Worm (Caenorhabditis elegans) whole organism, young adult: ENCODE results near the gene bud-31.

ENCODE experiments used
- F37B4.10 ChIP-seq: fragments of 200-800 bp; sonication (Bioruptor generic); IDR thresholded peaks from 2 replicates; pipeline ENCODE4 v1.3.6; 2022; ENCODE audit warnings: missing genetic modification characterization, missing compliant biosample characterization
- akir-1 ChIP-seq: fragments of 200-800 bp; sonication (Bioruptor generic); optimal IDR thresholded peaks from 2 replicates; lab custom pipeline; 2018; ENCODE audit warnings: mild to moderate bottlenecking, missing genetic modification characterization, moderate library complexity, missing compliant biosample characterization
- lsl-1 ChIP-seq: fragments of 200-800 bp; sonication (Bioruptor generic); optimal IDR thresholded peaks from 2 replicates; lab custom pipeline; 2018; ENCODE audit warnings: mild to moderate bottlenecking, missing genetic modification characterization, moderate library complexity, missing compliant biosample characterization
- nhr-27 ChIP-seq: fragments of 200-800 bp; sonication (Bioruptor generic); optimal IDR thresholded peaks from 2 replicates; lab custom pipeline; 2018; ENCODE audit warnings: mild to moderate bottlenecking, missing genetic modification characterization, moderate library complexity, missing compliant biosample characterization
- rpc-1 ChIP-seq, 2 experiments: fragments of 150-350 bp in 1 of 2; sonication (generic microtip) in 1 of 2; optimal IDR thresholded peaks; 2 replicates each; lab custom pipeline; 2014 to 2018; ENCODE audit warnings: missing biosample characterization in 1 of 2, missing genetic modification characterization in 1 of 2, missing genetic modification reagents in 1 of 2, missing genotype in 1 of 2
- unc-62 ChIP-seq: fragments of 150-350 bp; optimal IDR thresholded peaks from 2 replicates; lab custom pipeline; 2014; ENCODE audit warnings: missing biosample characterization, missing genetic modification reagents, missing genetic modification characterization

DNA sequence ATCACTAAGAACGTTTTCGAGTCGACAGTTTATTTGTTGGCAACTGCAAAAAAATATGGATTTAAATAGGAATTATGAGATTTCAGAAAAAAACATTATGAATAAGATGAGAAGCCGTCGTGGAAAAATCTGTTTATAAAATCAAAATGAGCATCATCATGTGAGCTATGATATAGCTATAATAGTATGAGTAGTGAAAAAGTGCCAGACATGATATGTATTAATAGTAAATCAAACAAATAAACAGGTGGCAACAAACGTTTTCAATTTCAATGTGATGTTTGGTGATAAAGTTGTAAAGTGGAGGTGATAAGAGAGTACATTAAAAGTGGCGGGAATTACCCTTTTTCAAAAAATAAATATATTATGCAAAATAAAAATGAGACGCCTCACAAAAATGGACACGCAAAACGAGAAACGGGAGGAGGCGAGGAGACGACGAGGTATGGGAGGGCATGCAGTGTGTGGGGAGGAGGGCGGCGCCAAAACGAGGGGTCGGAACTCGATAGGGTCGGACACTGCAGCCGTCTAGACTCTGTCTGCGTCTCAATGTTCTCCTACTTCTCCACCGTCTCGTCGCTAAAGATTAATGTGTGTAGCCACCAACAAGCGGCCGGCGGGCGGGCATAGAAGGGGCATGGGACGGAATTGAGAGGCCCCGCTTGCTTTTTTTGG lies 28.6 kb downstream of the bud-31 start, which contains the start of gene C07A9.9:
- TF ChIP-seq rpc-1 (optimal IDR thresholded peaks at IDR 0.05; lab: Kevin White, UChicago) (no peak), rpc-1 (tag; optimal IDR thresholded peaks at IDR 0.05; lab: Kevin White, UChicago) (no peak), nhr-27 (tag; lab: Kevin White, UChicago) (no peak), lsl-1 (GFP tag; lab: Kevin White, UChicago) (no peak), akir-1 (GFP tag; lab: Kevin White, UChicago) (no peak), unc-62 (no peak), F37B4.10 (GFP tag; lab: Robert Waterston, UW) (no peak)
